Worm (Caenorhabditis elegans): Measurements from ENCODE around the gene T05G5.1.

The T05G5.1 gene

DNA sequence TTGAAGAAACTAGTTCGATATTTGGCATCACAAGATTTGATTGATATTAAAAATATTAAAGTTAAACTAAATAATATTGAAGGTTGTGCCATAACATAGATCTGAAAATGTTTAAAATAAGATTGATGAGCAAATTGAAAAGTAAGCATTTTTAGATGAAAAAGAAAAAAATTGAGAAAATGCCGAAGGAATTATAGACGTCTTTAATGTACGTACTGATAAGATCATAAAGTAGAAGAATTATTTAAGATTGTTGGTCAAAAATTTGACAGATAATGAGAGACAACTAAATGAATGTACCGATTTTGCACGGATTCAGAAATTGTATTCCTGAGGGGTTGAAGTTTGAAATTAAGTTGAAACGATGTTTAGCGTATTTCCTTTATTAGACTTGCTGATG lies 22.9 kb downstream of the T05G5.1 start, which contains the start of gene ncx-7:
Gene ncx-7, minus strand, starts transcription at position 101 of the 400 bp plus-strand sequence.
- TF ChIP-seq lin-35 (GFP tag; optimal IDR thresholded peaks at IDR 0.05) (no peak), nhr-84 (tag; optimal IDR thresholded peaks at IDR 0.05) (no peak), snpc-4 (tag; optimal IDR thresholded peaks at IDR 0.05) (no peak), nhr-11 (tag; optimal IDR thresholded peaks at IDR 0.05) (no peak), elt-2 (tag; optimal IDR thresholded peaks at IDR 0.05) (peak; percentile 39)

DNA sequence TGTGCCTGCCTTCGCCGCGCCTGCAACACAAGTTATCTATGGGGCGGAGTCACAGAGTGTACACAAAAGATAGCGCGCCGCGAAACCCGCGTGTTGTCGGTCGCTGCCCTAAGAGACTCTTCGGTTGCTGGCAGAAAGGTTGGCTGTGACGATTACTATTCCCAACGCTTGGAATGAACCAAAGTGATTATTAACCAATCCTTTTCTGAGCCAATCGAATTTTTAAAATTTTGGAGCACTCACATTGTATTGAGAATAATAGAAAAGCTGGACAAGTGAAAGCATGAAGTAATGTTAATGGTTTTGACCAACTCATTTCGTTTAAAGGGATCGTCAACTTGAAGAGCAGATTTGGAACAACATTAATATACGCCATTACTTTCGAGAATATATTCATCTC lies 25.9 kb downstream of the T05G5.1 start:
- TF ChIP-seq vab-15 (tag; optimal IDR thresholded peaks at IDR 0.05) (no peak), fkh-10 (GFP tag; optimal IDR thresholded peaks at IDR 0.05) (no peak), unc-30 (tag; optimal IDR thresholded peaks at IDR 0.05) (no peak), egl-27 (tag; optimal IDR thresholded peaks at IDR 0.05) (no peak), nhr-76 (tag; optimal IDR thresholded peaks at IDR 0.05) (no peak), fos-1 (tag; optimal IDR thresholded peaks at IDR 0.05) (peak; percentile 44), hpl-2 (GFP tag; optimal IDR thresholded peaks at IDR 0.05) (peak; percentile 34), unc-62 (GFP tag; optimal IDR thresholded peaks at IDR 0.05) (no peak), zag-1 (tag; optimal IDR thresholded peaks at IDR 0.05) (no peak), nhr-11 (tag; optimal IDR thresholded peaks at IDR 0.05) (no peak), isw-1 (GFP tag; IDR thresholded peaks at IDR 0.05) (no peak), swsn-7 (tag; optimal IDR thresholded peaks at IDR 0.05) (peak; percentile 78), jun-1 (tag; optimal IDR thresholded peaks at IDR 0.05) (peak; percentile 4), fkh-4 (tag; optimal IDR thresholded peaks at IDR 0.05; ENCODE audit: borderline replicate concordance) (no peak), pqm-1 (tag; optimal IDR thresholded peaks at IDR 0.05) (no peak), elt-2 (tag; optimal IDR thresholded peaks at IDR 0.05) (peak; percentile 91), egl-13 (tag; optimal IDR thresholded peaks at IDR 0.05) (peak; percentile 20), irx-1 (tag; optimal IDR thresholded peaks at IDR 0.05) (peak; percentile 71), nhr-20 (tag; optimal IDR thresholded peaks at IDR 0.05) (peak; percentile 80), ces-1 (GFP tag; optimal IDR thresholded peaks at IDR 0.05) (no peak), nhr-28 (tag; optimal IDR thresholded peaks at IDR 0.05) (no peak), zip-4 (GFP tag; optimal IDR thresholded peaks at IDR 0.05) (peak; percentile 64), aha-1 (tag; optimal IDR thresholded peaks at IDR 0.05) (no peak), nhr-90 (tag; optimal IDR thresholded peaks at IDR 0.05; ENCODE audit: poor library complexity) (peak; percentile 91), mab-9 (GFP tag; IDR thresholded peaks at IDR 0.05) (no peak), dsc-1 (tag; optimal IDR thresholded peaks at IDR 0.05) (peak; percentile 81), nhr-85 (tag) (peak; percentile 88), lin-13 (GFP tag; optimal IDR thresholded peaks at IDR 0.05) (no peak), fkh-8 (tag; optimal IDR thresholded peaks at IDR 0.05) (no peak), nhr-47 (tag; optimal IDR thresholded peaks at IDR 0.05) (peak; percentile 84), sox-4 (tag; optimal IDR thresholded peaks at IDR 0.05) (no peak), unc-86 (tag; optimal IDR thresholded peaks at IDR 0.05) (peak; percentile 32), pag-3 (tag; optimal IDR thresholded peaks at IDR 0.05; ENCODE audit: borderline replicate concordance, insufficient read depth) (no peak), lin-15B (tag; optimal IDR thresholded peaks at IDR 0.05) (peak; percentile 35), sup-37 (GFP tag; optimal IDR thresholded peaks at IDR 0.05) (peak; percentile 55), tlp-1 (tag; optimal IDR thresholded peaks at IDR 0.05) (no peak), C04F5.9 (tag; optimal IDR thresholded peaks at IDR 0.05) (peak; percentile 43), mef-2 (tag; optimal IDR thresholded peaks at IDR 0.05) (no peak), nhr-237 (tag; optimal IDR thresholded peaks at IDR 0.05) (no peak), efl-3 (GFP tag; optimal IDR thresholded peaks at IDR 0.05) (no peak), tbx-2 (tag; optimal IDR thresholded peaks at IDR 0.05) (peak; percentile 60), mdl-1 (tag; optimal IDR thresholded peaks at IDR 0.05) (peak in 1 of 2 experiments; percentile 54), ceh-82 (tag; optimal IDR thresholded peaks at IDR 0.05) (peak; percentile 43 to 56 (median 48)), ceh-88 (GFP tag; IDR thresholded peaks at IDR 0.05) (peak; percentile 62; the same call in 1 of the 2 replicates), alr-1 (tag; optimal IDR thresholded peaks at IDR 0.05; ENCODE audit: borderline replicate concordance) (no peak), ets-5 (GFP tag; IDR thresholded peaks at IDR 0.05) (no peak), unc-130 (tag; optimal IDR thresholded peaks at IDR 0.05) (no peak), ceh-63 (GFP tag; optimal IDR thresholded peaks at IDR 0.05) (no peak)
